Worm (Caenorhabditis elegans): Measurements from ENCODE around the gene srv-26.

DNA sequence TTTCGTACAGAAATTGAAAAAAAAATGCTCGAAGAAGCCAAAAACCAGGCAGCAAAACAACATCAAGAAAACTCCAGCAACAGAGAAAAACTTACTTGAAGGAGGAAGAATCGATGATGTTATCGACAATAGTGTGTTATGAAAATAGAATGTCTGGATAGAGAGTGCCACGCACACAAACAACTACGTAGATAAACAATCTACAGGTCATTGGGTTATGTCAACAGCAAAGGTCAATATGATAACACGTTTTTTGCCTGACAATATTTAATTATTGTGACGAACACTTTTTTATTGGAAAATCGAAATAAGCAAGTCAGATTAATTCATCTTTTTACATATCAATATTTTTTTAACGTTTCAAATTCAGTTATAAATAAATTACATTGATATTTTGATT, 22.3 kb downstream of the srv-26 start, which contains the start of gene sams-5:
- TF ChIP-seq cog-1 (tag; optimal IDR thresholded peaks at IDR 0.05), result no peak
- TF ChIP-seq ztf-23 (GFP tag; IDR thresholded peaks at IDR 0.05), result no peak
- no peak for TF ChIP-seq flt-1 (GFP tag; IDR thresholded peaks at IDR 0.05)
- TF ChIP-seq T22C8.4 (GFP tag; IDR thresholded peaks at IDR 0.05), result no peak
